Worm (Caenorhabditis elegans): ENCODE data around the gene clec-190.

DNA sequence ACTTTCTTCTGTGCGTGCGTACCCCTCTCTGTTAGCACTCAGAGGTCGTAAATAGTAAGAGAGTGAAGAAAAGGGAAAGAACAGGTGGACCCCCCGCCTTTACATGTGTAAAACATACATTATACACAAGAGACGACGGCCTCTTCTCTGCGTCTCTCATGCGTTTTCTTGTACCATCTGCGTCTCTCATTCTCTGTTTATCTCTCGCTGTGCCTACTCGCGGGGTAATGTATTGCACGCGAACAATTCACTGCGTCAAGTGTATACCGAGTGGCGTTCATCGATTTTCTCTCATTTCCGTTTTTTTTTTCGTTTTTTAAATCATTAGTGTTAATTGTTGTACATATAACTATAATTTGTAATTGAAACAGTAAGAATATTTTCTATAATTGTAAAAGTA is 18.7 kb downstream of the clec-190 start:
- no peak for TF ChIP-seq snpc-4 (tag; optimal IDR thresholded peaks at IDR 0.05)
- TF ChIP-seq ces-1 (GFP tag; optimal IDR thresholded peaks at IDR 0.05): no peak
- TF ChIP-seq unc-62 (GFP tag; optimal IDR thresholded peaks at IDR 0.05 in 1 of 2): no peak
- no peak for TF ChIP-seq unc-62 (tag; optimal IDR thresholded peaks at IDR 0.05)
- TF ChIP-seq lin-13 (GFP tag; optimal IDR thresholded peaks at IDR 0.05): peak; percentile 71
- no peak for TF ChIP-seq nhr-11 (tag; optimal IDR thresholded peaks at IDR 0.05)
- TF ChIP-seq jun-1 (tag; optimal IDR thresholded peaks at IDR 0.05): no peak

Measured in whole organism, L4 larva.